Worm (Caenorhabditis elegans): ENCODE data around the gene T08D10.5.

T08D10.5 gene

ce11 chrX:11993327-11993726 lies 36.0 kb downstream of the T08D10.5 start (continued):
- TF ChIP-seq C06A6.2 (GFP tag; conservative IDR thresholded peaks at IDR 0.05): no peak
- TF ChIP-seq ama-1 (optimal IDR thresholded peaks at IDR 0.05): no peak
- no peak for TF ChIP-seq ama-1 (GFP tag; optimal IDR thresholded peaks at IDR 0.05)
- TF ChIP-seq nfya-2 (GFP tag; IDR thresholded peaks at IDR 0.05): 0 out of 2 replicates have a peak, but pooled peaks have one; percentile 47
- peak; percentile 70 for TF ChIP-seq rpc-1 (optimal IDR thresholded peaks at IDR 0.05)
- peak; percentile 81 for TF ChIP-seq rpc-1 (tag; optimal IDR thresholded peaks at IDR 0.05)
- no peak for TF ChIP-seq lsy-27 (tag; optimal IDR thresholded peaks at IDR 0.05; ENCODE audit: borderline replicate concordance, insufficient read depth)
- TF ChIP-seq unc-62 (GFP tag; optimal IDR thresholded peaks at IDR 0.05): no peak
- no peak for TF ChIP-seq athp-1 (tag; optimal IDR thresholded peaks at IDR 0.05)
- no peak for TF ChIP-seq ekl-4 (GFP tag; IDR thresholded peaks at IDR 0.05)
- TF ChIP-seq dpl-1 (GFP tag; optimal IDR thresholded peaks at IDR 0.05): no peak
- TF ChIP-seq nhr-90 (tag; optimal IDR thresholded peaks at IDR 0.05): peak; percentile 66
- peak; percentile 61 for TF ChIP-seq ZK185.1 (tag; optimal IDR thresholded peaks at IDR 0.05; ENCODE audit: poor library complexity, severe bottlenecking)
- TF ChIP-seq chd-7 (tag; optimal IDR thresholded peaks at IDR 0.05): no peak
- TF ChIP-seq die-1 (tag; optimal IDR thresholded peaks at IDR 0.05): peak; percentile 59
- no peak for TF ChIP-seq xnd-1 (tag; optimal IDR thresholded peaks at IDR 0.05)
- TF ChIP-seq lin-26 (GFP tag; IDR thresholded peaks at IDR 0.05): peak; percentile 79
- TF ChIP-seq ceh-100 (GFP tag; IDR thresholded peaks at IDR 0.05): no peak
- no peak for TF ChIP-seq repo-1 (tag; optimal IDR thresholded peaks at IDR 0.05)
- no peak for TF ChIP-seq ceh-58 (GFP tag; IDR thresholded peaks at IDR 0.05)
- no peak for TF ChIP-seq K12H6.12 (tag; optimal IDR thresholded peaks at IDR 0.05)
- TF ChIP-seq egrh-3 (GFP tag; IDR thresholded peaks at IDR 0.05): no peak
- no peak; the same call in 1 of the 2 replicates for TF ChIP-seq madf-6 (GFP tag; IDR thresholded peaks at IDR 0.05)
- peak in 1 of 2 experiments; percentile 33 for TF ChIP-seq rec-8 (tag; optimal IDR thresholded peaks at IDR 0.05)
- peak; percentile 16 for TF ChIP-seq snpc-1.1 (tag; optimal IDR thresholded peaks at IDR 0.05; ENCODE audit: insufficient read depth)
- peak; percentile 23 for TF ChIP-seq mxl-1 (tag; optimal IDR thresholded peaks at IDR 0.05)
- no peak for TF ChIP-seq snpc-4 (GFP tag; optimal IDR thresholded peaks at IDR 0.05)
- peak in 3 of 4 experiments; percentile 32 to 75 (median 34) for TF ChIP-seq snpc-4 (tag; optimal IDR thresholded peaks at IDR 0.05)
- no peak for TF ChIP-seq mel-28 (tag; optimal IDR thresholded peaks at IDR 0.05; ENCODE audit: borderline replicate concordance)
- TF ChIP-seq nfyb-1 (GFP tag; IDR thresholded peaks at IDR 0.05): 0 out of 2 replicates have a peak, but pooled peaks have one; percentile 32

ce11 chrX:11994484-11994883 lies 37.1 kb downstream of the T08D10.5 start, which contains the start of gene C49F5.7:
C49F5.7 (plus strand) TSS chrX:11994784.
- TF ChIP-seq ZK185.1 (tag; optimal IDR thresholded peaks at IDR 0.05; ENCODE audit: poor library complexity, severe bottlenecking) (no peak), snpc-1.3 (tag; optimal IDR thresholded peaks at IDR 0.05; ENCODE audit: insufficient read depth) (no peak), snpc-1.1 (tag; optimal IDR thresholded peaks at IDR 0.05; ENCODE audit: insufficient read depth) (no peak), nfyb-1 (GFP tag; IDR thresholded peaks at IDR 0.05) (no peak), B0336.3 (GFP tag; IDR thresholded peaks at IDR 0.05) (no peak), athp-1 (tag; optimal IDR thresholded peaks at IDR 0.05) (no peak), dpl-1 (GFP tag; optimal IDR thresholded peaks at IDR 0.05) (no peak), rec-8 (tag; optimal IDR thresholded peaks at IDR 0.05) (no peak), F39B2.1 (GFP tag; IDR thresholded peaks at IDR 0.05) (no peak), lin-54 (GFP tag; optimal IDR thresholded peaks at IDR 0.05) (no peak), lsy-27 (tag; optimal IDR thresholded peaks at IDR 0.05; ENCODE audit: borderline replicate concordance, insufficient read depth) (no peak), K12H6.12 (tag; optimal IDR thresholded peaks at IDR 0.05) (no peak), ztf-25 (GFP tag; IDR thresholded peaks at IDR 0.05) (no peak), tbx-9 (tag; optimal IDR thresholded peaks at IDR 0.05; ENCODE audit: borderline replicate concordance) (no peak), F33H1.4 (GFP tag; IDR thresholded peaks at IDR 0.05) (no peak), sdz-38 (tag; optimal IDR thresholded peaks at IDR 0.05) (no peak), gei-17 (GFP tag; optimal IDR thresholded peaks at IDR 0.05) (no peak)
